Fruit fly (Drosophila melanogaster) whole organism, embryonic: ENCODE results near the gene Abi.

Experiments
- Aef1 ChIP-seq: fragments of 200-800 bp; sonication (Bioruptor generic); IDR thresholded peaks from 3 replicates; pipeline ENCODE4 v1.3.6; 2022; ENCODE audit warnings: missing biosample characterization, missing genetic modification characterization
- Antp ChIP-seq: fragments of 200-800 bp; sonication (Bioruptor generic); optimal IDR thresholded peaks from 3 replicates; lab custom pipeline; 2016; ENCODE audit warnings: missing biosample characterization, missing genetic modification characterization
- CG10274 ChIP-seq: fragments of 200-800 bp; sonication (Bioruptor generic); optimal IDR thresholded peaks from 3 replicates; lab custom pipeline; 2017; ENCODE audit warnings: missing biosample characterization, mild to moderate bottlenecking, missing genetic modification characterization
- CG10321 ChIP-seq: fragments of 200-800 bp; sonication (Bioruptor generic); IDR thresholded peaks from 2 replicates; pipeline ENCODE4 v1.3.6; 2022; ENCODE audit warnings: missing biosample characterization, missing genetic modification characterization
- CG10543 ChIP-seq: fragments of 200-800 bp; sonication (Bioruptor generic); optimal IDR thresholded peaks from 3 replicates; lab custom pipeline; 2017; ENCODE audit warnings: missing biosample characterization, mild to moderate bottlenecking, missing genetic modification characterization, moderate library complexity
- CG10565 ChIP-seq: fragments of 200-800 bp; sonication (Bioruptor generic); optimal IDR thresholded peaks from 3 replicates; lab custom pipeline; 2016; ENCODE audit warnings: missing biosample characterization, mild to moderate bottlenecking, missing genetic modification characterization
- CG12659 ChIP-seq: fragments of 200-800 bp; sonication (Bioruptor generic); optimal IDR thresholded peaks from 3 replicates; lab custom pipeline; 2017; ENCODE audit warnings: mild to moderate bottlenecking, missing biosample characterization, missing genetic modification reagents, missing genetic modification characterization
- CG14050 ChIP-seq: fragments of 200-800 bp; sonication (Bioruptor generic); IDR thresholded peaks from 3 replicates; pipeline ENCODE4 v1.3.6; 2022; ENCODE audit warnings: missing biosample characterization, missing genetic modification characterization
- CG15011 ChIP-seq: fragments of 200-800 bp; sonication (Bioruptor generic); optimal IDR thresholded peaks from 3 replicates; lab custom pipeline; 2018; ENCODE audit warnings: missing biosample characterization, mild to moderate bottlenecking, missing genetic modification characterization
- CG18262 ChIP-seq: fragments of 200-800 bp; optimal IDR thresholded peaks from 3 replicates; lab custom pipeline; 2019; ENCODE audit warnings: missing biosample characterization, mild to moderate bottlenecking, missing genetic modification characterization, moderate library complexity
- CG31365 ChIP-seq: fragments of 200-800 bp; sonication (Bioruptor generic); optimal IDR thresholded peaks from 2 replicates; lab custom pipeline; 2018; ENCODE audit warnings: missing biosample characterization, mild to moderate bottlenecking, missing genetic modification characterization
- CG31388 ChIP-seq: fragments of 200-800 bp; sonication (Bioruptor generic); optimal IDR thresholded peaks from 2 replicates; lab custom pipeline; 2016; ENCODE audit warnings: missing biosample characterization, missing genetic modification characterization
- CG4404 ChIP-seq: fragments of 200-800 bp; sonication (Bioruptor generic); IDR thresholded peaks from 2 replicates; pipeline ENCODE4 v1.3.6; 2022; ENCODE audit warnings: missing biosample characterization, missing genetic modification characterization
- CG4707 ChIP-seq: fragments of 200-800 bp; sonication (Bioruptor generic); optimal IDR thresholded peaks from 2 replicates; lab custom pipeline; 2018; ENCODE audit warnings: missing biosample characterization, mild to moderate bottlenecking, missing genetic modification characterization, moderate library complexity
- CG4730 ChIP-seq: fragments of 200-800 bp; sonication (Bioruptor generic); IDR thresholded peaks from 2 replicates; pipeline ENCODE4 v1.3.6; 2022; ENCODE audit warnings: missing biosample characterization, missing genetic modification characterization
- CG6689 ChIP-seq: fragments of 200-800 bp; sonication (Bioruptor generic); IDR thresholded peaks from 2 replicates; pipeline ENCODE4 v1.3.6; 2022; ENCODE audit warnings: missing biosample characterization, missing genetic modification characterization
- CG6791 ChIP-seq: fragments of 200-800 bp; sonication (Bioruptor generic); IDR thresholded peaks from 3 replicates; pipeline ENCODE4 v1.3.6; 2022; ENCODE audit warnings: missing biosample characterization, missing genetic modification characterization; ENCODE audit not compliant: partially characterized antibody
- CG8924 ChIP-seq: fragments of 200-800 bp; optimal IDR thresholded peaks from 3 replicates; lab custom pipeline; 2019; ENCODE audit warnings: missing biosample characterization, mild to moderate bottlenecking, missing genetic modification characterization, moderate library complexity
- Camta ChIP-seq: fragments of 200-800 bp; sonication (Bioruptor generic); optimal IDR thresholded peaks from 2 replicates; lab custom pipeline; 2016; ENCODE audit warnings: missing biosample characterization, missing genetic modification characterization
- CoRest ChIP-seq: fragments of 200-800 bp; sonication (Bioruptor generic); optimal IDR thresholded peaks from 3 replicates; lab custom pipeline; 2018; ENCODE audit warnings: missing biosample characterization, mild to moderate bottlenecking, missing genetic modification characterization, moderate library complexity
- D ChIP-seq, 2 experiments: fragments of 200-800 bp in 1 of 2; fragments of >200 bp in 1 of 2; sonication (Bioruptor generic) in 1 of 2; optimal IDR thresholded peaks; 2 replicates in 1 of 2; 3 replicates in 1 of 2; lab custom pipeline; 2017; ENCODE audit warnings: mild to moderate bottlenecking in 1 of 2, missing biosample characterization in 1 of 2, missing genetic modification characterization in 1 of 2, missing genetic modification reagents in 1 of 2
- Doc3 ChIP-seq: fragments of 200-800 bp; sonication (Bioruptor generic); IDR thresholded peaks from 3 replicates; pipeline ENCODE4 v1.3.6; 2022; ENCODE audit warnings: missing biosample characterization, missing genetic modification characterization; ENCODE audit not compliant: partially characterized antibody
- Dp ChIP-seq: fragments of 200-800 bp; sonication (Bioruptor generic); optimal IDR thresholded peaks from 2 replicates; lab custom pipeline; 2018; ENCODE audit warnings: missing biosample characterization, mild to moderate bottlenecking, missing genetic modification characterization, moderate library complexity
- Gug ChIP-seq: fragments of 200-800 bp; sonication (Bioruptor generic); IDR thresholded peaks from 4 replicates; pipeline ENCODE4 v1.3.6; 2022; ENCODE audit warnings: missing biosample characterization, missing genetic modification characterization
- HHEX ChIP-seq: fragments of 200-800 bp; sonication (Bioruptor generic); optimal IDR thresholded peaks from 3 replicates; lab custom pipeline; 2017; ENCODE audit warnings: missing biosample characterization, mild to moderate bottlenecking, missing genetic modification characterization, missing genetic modification reagents
- Hr3 ChIP-seq: fragments of 200-800 bp; sonication (Bioruptor generic); optimal IDR thresholded peaks from 3 replicates; lab custom pipeline; 2016; ENCODE audit warnings: missing biosample characterization, missing genetic modification characterization
- Lpt ChIP-seq: fragments of >200 bp; optimal IDR thresholded peaks from 2 replicates; lab custom pipeline; 2018; ENCODE audit warnings: missing biosample characterization, missing genetic modification characterization
- Pdp1 ChIP-seq, 2 experiments: fragments of 200-800 bp; sonication (Bioruptor generic); optimal IDR thresholded peaks; 3 replicates each; lab custom pipeline; 2016; ENCODE audit warnings: missing biosample characterization in 2 of 2, missing genetic modification characterization in 2 of 2, mild to moderate bottlenecking in 1 of 2, moderate library complexity in 1 of 2
- Sin3A ChIP-seq: fragments of >200 bp; optimal IDR thresholded peaks from 2 replicates; lab custom pipeline; 2018
- Vsx1 ChIP-seq: fragments of 200-800 bp; sonication (Bioruptor generic); optimal IDR thresholded peaks from 2 replicates; lab custom pipeline; 2017; ENCODE audit warnings: missing biosample characterization, mild to moderate bottlenecking, missing genetic modification characterization, missing genetic modification reagents
- YL-1 ChIP-seq: fragments of 200-800 bp; sonication (Bioruptor generic); optimal IDR thresholded peaks from 3 replicates; lab custom pipeline; 2017; ENCODE audit warnings: missing biosample characterization, mild to moderate bottlenecking, missing genetic modification characterization
- ac ChIP-seq: fragments of 200-800 bp; sonication (Bioruptor generic); optimal IDR thresholded peaks from 3 replicates; lab custom pipeline; 2017; ENCODE audit warnings: missing biosample characterization, mild to moderate bottlenecking, missing genetic modification characterization
- ap ChIP-seq: fragments of 200-800 bp; sonication (Bioruptor generic); IDR thresholded peaks from 2 replicates; pipeline ENCODE4 v1.3.6; 2022; ENCODE audit warnings: missing biosample characterization, missing genetic modification characterization
- bowl ChIP-seq: fragments of 200-800 bp; sonication (Bioruptor generic); IDR thresholded peaks from 2 replicates; pipeline ENCODE4 v1.3.6; 2022; ENCODE audit warnings: missing biosample characterization, missing genetic modification characterization
- crc ChIP-seq: fragments of 200-800 bp; sonication (Bioruptor generic); optimal IDR thresholded peaks from 2 replicates; lab custom pipeline; 2016; ENCODE audit warnings: missing biosample characterization, missing genetic modification characterization
- croc ChIP-seq: fragments of 200-800 bp; sonication (Bioruptor generic); conservative IDR thresholded peaks from 3 replicates; pipeline ENCODE4 v1.3.6; 2022; ENCODE audit warnings: missing biosample characterization, missing genetic modification characterization
- da ChIP-seq: fragments of 200-800 bp; sonication (Bioruptor generic); optimal IDR thresholded peaks from 2 replicates; lab custom pipeline; 2016; ENCODE audit warnings: missing biosample characterization, missing genetic modification characterization
- fd3F ChIP-seq: fragments of 200-800 bp; sonication (Bioruptor generic); optimal IDR thresholded peaks from 2 replicates; lab custom pipeline; 2018; ENCODE audit warnings: missing biosample characterization, mild to moderate bottlenecking, missing genetic modification characterization, moderate library complexity
- gem ChIP-seq: fragments of 200-800 bp; sonication (Bioruptor generic); optimal IDR thresholded peaks from 2 replicates; lab custom pipeline; 2019; ENCODE audit warnings: missing biosample characterization, mild to moderate bottlenecking, missing genetic modification characterization, moderate library complexity
- gsb-n ChIP-seq: fragments of 200-800 bp; sonication (Bioruptor generic); optimal IDR thresholded peaks from 3 replicates; lab custom pipeline; 2018; ENCODE audit warnings: missing biosample characterization, mild to moderate bottlenecking, missing genetic modification characterization
- insv ChIP-seq, 2 experiments: fragments of 200-800 bp; sonication (Bioruptor generic); optimal IDR thresholded peaks; 3 replicates each; lab custom pipeline; 2016 to 2018; ENCODE audit warnings: missing biosample characterization in 2 of 2, missing genetic modification characterization in 2 of 2
- ken ChIP-seq: fragments of 200-800 bp; sonication (Bioruptor generic); IDR thresholded peaks from 3 replicates; pipeline ENCODE4 v1.3.6; 2022; ENCODE audit warnings: missing biosample characterization, missing genetic modification characterization
- klu ChIP-seq: fragments of 200-800 bp; sonication (Bioruptor generic); IDR thresholded peaks from 2 replicates; pipeline ENCODE4 v1.3.6; 2022; ENCODE audit warnings: missing biosample characterization, missing genetic modification characterization
- lbe ChIP-seq: fragments of 200-800 bp; sonication (Bioruptor generic); optimal IDR thresholded peaks from 2 replicates; lab custom pipeline; 2016; ENCODE audit warnings: missing biosample characterization, mild to moderate bottlenecking, missing genetic modification characterization
- lilli ChIP-seq: fragments of 200-800 bp; sonication (Bioruptor generic); optimal IDR thresholded peaks from 3 replicates; lab custom pipeline; 2016; ENCODE audit warnings: missing biosample characterization, missing genetic modification characterization
- nmo ChIP-seq: fragments of 200-800 bp; sonication (Bioruptor generic); optimal IDR thresholded peaks from 2 replicates; lab custom pipeline; 2018; ENCODE audit warnings: missing biosample characterization, mild to moderate bottlenecking, missing genetic modification characterization, moderate library complexity
- pum ChIP-seq: fragments of 200-800 bp; sonication (Bioruptor generic); optimal IDR thresholded peaks from 2 replicates; lab custom pipeline; 2016; ENCODE audit warnings: missing biosample characterization, missing genetic modification characterization
- seq ChIP-seq: fragments of 200-800 bp; sonication (Bioruptor generic); IDR thresholded peaks from 2 replicates; pipeline ENCODE4 v1.3.6; 2022; ENCODE audit warnings: missing biosample characterization, missing genetic modification characterization
- tin ChIP-seq: fragments of 200-800 bp; sonication (Bioruptor generic); optimal IDR thresholded peaks from 3 replicates; lab custom pipeline; 2016; ENCODE audit warnings: missing biosample characterization, missing genetic modification characterization

Abi gene

DNA sequence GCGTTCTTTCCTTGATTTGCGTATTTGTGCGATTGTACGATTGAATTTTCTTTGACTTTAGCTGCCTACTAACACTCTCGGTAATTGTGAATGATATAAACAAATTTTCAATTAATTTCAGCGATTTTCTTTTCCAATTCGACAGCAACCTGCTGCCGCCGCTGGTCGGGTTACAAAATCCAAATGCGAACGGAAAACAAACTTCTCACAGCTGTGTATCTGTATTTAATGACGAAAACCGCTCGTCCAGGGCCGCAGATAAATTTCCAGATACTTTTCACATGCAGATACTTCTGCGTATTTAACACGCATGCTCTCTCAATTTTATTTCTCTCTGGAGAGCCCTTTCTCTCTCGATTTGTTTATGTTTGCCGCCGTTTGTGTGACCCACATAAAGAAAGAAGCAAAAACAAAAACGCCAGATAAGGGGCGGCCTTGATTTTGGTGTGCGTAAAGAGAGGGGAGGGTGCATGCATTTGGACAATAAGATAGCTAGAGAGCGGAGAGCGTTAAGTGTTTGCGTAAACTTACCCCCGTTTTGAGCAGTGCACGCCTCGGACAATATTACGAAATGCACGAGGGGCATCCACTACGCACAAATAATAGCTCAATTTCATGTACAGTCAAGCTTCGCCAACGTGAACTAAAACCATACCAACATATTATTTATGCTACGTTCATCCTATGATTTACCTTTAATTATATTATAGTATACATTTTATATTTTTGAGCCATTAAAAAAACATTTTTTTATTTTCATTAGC is 13.9 kb downstream of the Abi start, which contains the start of gene CG12402 (continued):
- peak; percentile 73 for TF ChIP-seq gsb-n (tag; lab: Kevin White, UChicago)
- peak; percentile 69 for TF ChIP-seq lilli (GFP tag; lab: Kevin White, UChicago)
- peak; percentile 84 for TF ChIP-seq Aef1 (GFP tag; lab: Robert Waterston, UW)
- peak; percentile 61 for TF ChIP-seq croc (GFP tag; lab: Robert Waterston, UW)
- TF ChIP-seq Sin3A (lab: Kevin White, UChicago) = no peak
- peak; percentile 29 for TF ChIP-seq CG10565 (GFP tag; lab: Kevin White, UChicago)
- TF ChIP-seq CG18262 (tag; lab: Kevin White, UChicago) = peak; percentile 85
- peak; percentile 8 for TF ChIP-seq ac (GFP tag; lab: Kevin White, UChicago)
- no peak for TF ChIP-seq Lpt
- peak; percentile 29; the same call in 1 of the 2 replicates for TF ChIP-seq CG4404 (GFP tag; lab: Robert Waterston, UW)
- no peak; the same call in 2 of the 3 replicates for TF ChIP-seq CG6791 (GFP tag; lab: Robert Waterston, UW)
- TF ChIP-seq CG12659 (GFP tag; lab: Kevin White, UChicago) = peak; percentile 79
- TF ChIP-seq da = peak; percentile 45
- peak in 1 of 2 experiments; percentile 40 for TF ChIP-seq insv (GFP tag; optimal IDR thresholded peaks at IDR 0.05; lab: Kevin White, UChicago)
- peak; percentile 46 for TF ChIP-seq Camta
- peak; percentile 72 for TF ChIP-seq fd3F (GFP tag; lab: Kevin White, UChicago)
- TF ChIP-seq Hr3 (GFP tag; lab: Kevin White, UChicago) = peak; percentile 91
- TF ChIP-seq ap (GFP tag; lab: Robert Waterston, UW) = peak; percentile 83
- peak; percentile 71 for TF ChIP-seq CG15011
- peak; percentile 12 for TF ChIP-seq Dp (GFP tag; lab: Kevin White, UChicago)
- TF ChIP-seq CG31365 = peak; percentile 57
- peak; percentile 40; the same call in 1 of the 3 replicates for TF ChIP-seq Doc3 (GFP tag; lab: Robert Waterston, UW)
- peak; percentile 89 for TF ChIP-seq CG6689
- TF ChIP-seq D (optimal IDR thresholded peaks at IDR 0.05; lab: Kevin White, UChicago) = no peak
- peak; percentile 81 for TF ChIP-seq D (GFP tag; optimal IDR thresholded peaks at IDR 0.05; lab: Kevin White, UChicago)
- TF ChIP-seq Vsx1 (GFP tag; lab: Kevin White, UChicago) = peak; percentile 75
- peak; percentile 77 for TF ChIP-seq CG4730 (GFP tag; lab: Robert Waterston, UW)
- TF ChIP-seq YL-1 (GFP tag; lab: Kevin White, UChicago) = no peak
- TF ChIP-seq pum = peak; percentile 53
- peak; percentile 52 to 93 for TF ChIP-seq Pdp1 (GFP tag; optimal IDR thresholded peaks at IDR 0.05; lab: Kevin White, UChicago)
- TF ChIP-seq HHEX = peak; percentile 83
- TF ChIP-seq bowl = peak; percentile 63; the same call in 1 of the 2 replicates
- peak; percentile 67 for TF ChIP-seq CG10321
- peak; percentile 70; the same call in 3 of the 4 replicates for TF ChIP-seq Gug
- peak; percentile 86 for TF ChIP-seq CG8924 (tag; lab: Kevin White, UChicago)
- peak; percentile 71 for TF ChIP-seq CG4707
- peak; percentile 85 for TF ChIP-seq CoRest (tag; lab: Kevin White, UChicago)
- peak; percentile 78 for TF ChIP-seq nmo (GFP tag; lab: Kevin White, UChicago)
- TF ChIP-seq Antp (GFP tag; lab: Kevin White, UChicago) = peak; percentile 78
- no peak for TF ChIP-seq lbe (GFP tag; lab: Kevin White, UChicago)
- peak; percentile 92 for TF ChIP-seq seq (GFP tag; lab: Robert Waterston, UW)
- peak; percentile 63 for TF ChIP-seq klu (GFP tag; lab: Robert Waterston, UW)
- peak; percentile 82 for TF ChIP-seq CG14050 (GFP tag; lab: Robert Waterston, UW)
- peak; percentile 78 for TF ChIP-seq CG10543
- TF ChIP-seq crc (GFP tag; lab: Kevin White, UChicago) = peak; percentile 27
- peak; percentile 55 for TF ChIP-seq CG31388
- peak; percentile 48 for TF ChIP-seq CG10274
- peak; percentile 91 for TF ChIP-seq tin (GFP tag; lab: Kevin White, UChicago)
- peak; percentile 88 for TF ChIP-seq ken (GFP tag; lab: Robert Waterston, UW)
- TF ChIP-seq gem = peak; percentile 91
